Worm (Caenorhabditis elegans) whole organism, L3 larva: Measurements from ENCODE around the gene R07E5.7.

Experiments used
- aly-2 ChIP-seq: fragments of 150-350 bp; optimal IDR thresholded peaks from 2 replicates; lab custom pipeline; 2014; ENCODE audit warnings: missing biosample characterization, missing genetic modification characterization
- ceh-28 ChIP-seq: fragments of 150-350 bp; optimal IDR thresholded peaks from 2 replicates; lab custom pipeline; 2014; ENCODE audit warnings: missing biosample characterization, missing genetic modification reagents, missing genetic modification characterization
- egl-27 ChIP-seq: sonication (generic microtip); optimal IDR thresholded peaks from 4 replicates; lab custom pipeline; 2017; ENCODE audit warnings: missing biosample characterization, missing genetic modification reagents, missing genetic modification characterization
- egl-5 ChIP-seq: fragments of 150-350 bp; optimal IDR thresholded peaks from 2 replicates; lab custom pipeline; 2017; ENCODE audit warnings: missing biosample characterization, missing genetic modification reagents, missing genetic modification characterization, inconsistent platforms
- elt-1 ChIP-seq: fragments of 150-350 bp; optimal IDR thresholded peaks from 2 replicates; lab custom pipeline; 2014; ENCODE audit warnings: missing biosample characterization, missing genetic modification characterization
- elt-2 ChIP-seq: sonication (generic microtip); optimal IDR thresholded peaks from 2 replicates; lab custom pipeline; 2016; ENCODE audit warnings: missing genetic modification reagents, mild to moderate bottlenecking, missing genetic modification characterization, missing compliant biosample characterization
- elt-3 ChIP-seq, 3 experiments: fragments of 150-350 bp in 1 of 3; sonication (generic microtip) in 2 of 3; optimal IDR thresholded peaks; 2 replicates in 2 of 3; 4 replicates in 1 of 3; lab custom pipeline; 2014 to 2017; ENCODE audit warnings: missing biosample characterization in 3 of 3, missing genetic modification characterization in 3 of 3
- eor-1 ChIP-seq, 2 experiments: fragments of 150-350 bp; optimal IDR thresholded peaks; 2 replicates each; lab custom pipeline; 2014 to 2018; ENCODE audit warnings: missing biosample characterization in 2 of 2, missing genetic modification characterization in 2 of 2
- fkh-2 ChIP-seq: fragments of 150-350 bp; optimal IDR thresholded peaks from 2 replicates; lab custom pipeline; 2014; ENCODE audit warnings: missing biosample characterization, missing genetic modification reagents, missing genetic modification characterization
- fos-1 ChIP-seq: fragments of 150-350 bp; optimal IDR thresholded peaks from 2 replicates; lab custom pipeline; 2014; ENCODE audit warnings: missing biosample characterization, missing genetic modification characterization
- hmg-11 ChIP-seq: sonication (generic microtip); optimal IDR thresholded peaks from 2 replicates; lab custom pipeline; 2016; ENCODE audit warnings: missing genetic modification characterization, missing compliant biosample characterization
- jun-1 ChIP-seq: fragments of 150-350 bp; optimal IDR thresholded peaks from 2 replicates; lab custom pipeline; 2014; ENCODE audit warnings: missing biosample characterization, missing genetic modification reagents, missing genetic modification characterization
- lin-15B ChIP-seq: fragments of 150-350 bp; optimal IDR thresholded peaks from 2 replicates; lab custom pipeline; 2014; ENCODE audit warnings: missing biosample characterization, missing genetic modification characterization
- lin-39 ChIP-seq: fragments of 150-350 bp; optimal IDR thresholded peaks from 2 replicates; lab custom pipeline; 2018; ENCODE audit warnings: missing biosample characterization, missing genetic modification reagents, missing genetic modification characterization
- lsy-12 ChIP-seq: sonication (generic microtip); optimal IDR thresholded peaks from 2 replicates; lab custom pipeline; 2016; ENCODE audit warnings: mild to moderate bottlenecking, missing genetic modification characterization, missing compliant biosample characterization
- mdl-1 ChIP-seq: fragments of 150-350 bp; optimal IDR thresholded peaks from 2 replicates; lab custom pipeline; 2014; ENCODE audit warnings: missing biosample characterization, missing genetic modification characterization
- nfya-1 ChIP-seq: sonication (generic microtip); optimal IDR thresholded peaks from 2 replicates; lab custom pipeline; 2017; ENCODE audit warnings: missing genetic modification characterization, mild to moderate bottlenecking, missing compliant biosample characterization, antibody characterized with exemption, moderate library complexity; ENCODE audit not compliant: insufficient read depth
- nhr-11 ChIP-seq: fragments of 150-350 bp; optimal IDR thresholded peaks from 2 replicates; lab custom pipeline; 2014; ENCODE audit warnings: missing biosample characterization, missing genetic modification characterization
- nhr-12 ChIP-seq: fragments of 150-350 bp; optimal IDR thresholded peaks from 2 replicates; lab custom pipeline; 2014; ENCODE audit warnings: missing biosample characterization, missing genetic modification characterization
- nhr-23 ChIP-seq: fragments of 150-350 bp; optimal IDR thresholded peaks from 2 replicates; lab custom pipeline; 2014; ENCODE audit warnings: missing biosample characterization, missing genetic modification reagents, missing genetic modification characterization
- nhr-25 ChIP-seq: sonication (generic microtip); optimal IDR thresholded peaks from 2 replicates; lab custom pipeline; 2017; ENCODE audit warnings: missing biosample characterization, missing genetic modification characterization
- nhr-28 ChIP-seq: fragments of 150-350 bp; optimal IDR thresholded peaks from 2 replicates; lab custom pipeline; 2014; ENCODE audit warnings: missing biosample characterization, missing genetic modification characterization
- nhr-43 ChIP-seq: sonication (generic microtip); optimal IDR thresholded peaks from 2 replicates; lab custom pipeline; 2016; ENCODE audit warnings: mild to moderate bottlenecking, missing genetic modification characterization, missing compliant biosample characterization; ENCODE audit not compliant: poor library complexity, severe bottlenecking
- nhr-67 ChIP-seq: fragments of 150-350 bp; optimal IDR thresholded peaks from 2 replicates; lab custom pipeline; 2014; ENCODE audit warnings: missing biosample characterization, missing genetic modification characterization
- nhr-77 ChIP-seq: fragments of 150-350 bp; optimal IDR thresholded peaks from 2 replicates; lab custom pipeline; 2014; ENCODE audit warnings: missing biosample characterization, missing genetic modification characterization
- pha-4 ChIP-seq: fragments of 150-350 bp; optimal IDR thresholded peaks from 2 replicates; lab custom pipeline; 2014; ENCODE audit warnings: missing biosample characterization, missing genetic modification reagents, missing genetic modification characterization
- sea-2 ChIP-seq: fragments of 150-350 bp; sonication (generic microtip); optimal IDR thresholded peaks from 4 replicates; lab custom pipeline; 2014; ENCODE audit warnings: missing biosample characterization, missing genetic modification reagents, missing genetic modification characterization
- skn-1 ChIP-seq: fragments of 150-350 bp; optimal IDR thresholded peaks from 2 replicates; lab custom pipeline; 2014; ENCODE audit warnings: missing biosample characterization, missing genetic modification characterization
- snpc-4 ChIP-seq: fragments of 150-350 bp; optimal IDR thresholded peaks from 2 replicates; lab custom pipeline; 2014; ENCODE audit warnings: missing biosample characterization, missing genetic modification characterization
- tbx-2 ChIP-seq: sonication (generic microtip); optimal IDR thresholded peaks from 2 replicates; lab custom pipeline; 2016; ENCODE audit warnings: mild to moderate bottlenecking, missing genetic modification characterization, missing compliant biosample characterization
- unc-62 ChIP-seq: fragments of 150-350 bp; sonication (generic microtip); optimal IDR thresholded peaks from 4 replicates; lab custom pipeline; 2014; ENCODE audit warnings: missing biosample characterization, missing genetic modification reagents, missing genetic modification characterization
- zag-1 ChIP-seq: fragments of 150-350 bp; optimal IDR thresholded peaks from 2 replicates; lab custom pipeline; 2014; ENCODE audit warnings: missing biosample characterization, missing genetic modification characterization
- ztf-11 ChIP-seq: fragments of 150-350 bp; optimal IDR thresholded peaks from 2 replicates; lab custom pipeline; 2014; ENCODE audit warnings: missing biosample characterization, missing genetic modification characterization
- ztf-4 ChIP-seq: fragments of 150-350 bp; optimal IDR thresholded peaks from 2 replicates; lab custom pipeline; 2014; ENCODE audit warnings: missing biosample characterization, missing genetic modification characterization

The R07E5.7 gene

ce11 chrIII:4380835-4381234, 38.1 kb downstream of the R07E5.7 start:
- TF ChIP-seq jun-1 (tag; lab: Kevin White, UChicago) (no peak), aly-2 (no peak), lsy-12 (tag; lab: Kevin White, UChicago) (no peak), egl-5 (peak; percentile 31), egl-27 (tag; lab: Kevin White, UChicago) (no peak), lin-15B (tag; lab: Kevin White, UChicago) (peak; percentile 37), lin-39 (no peak), nhr-11 (tag; lab: Kevin White, UChicago) (no peak), nhr-67 (tag; lab: Kevin White, UChicago) (no peak), fos-1 (no peak), skn-1 (tag; lab: Kevin White, UChicago) (no peak), snpc-4 (tag; lab: Kevin White, UChicago) (peak; percentile 27), nhr-12 (tag; lab: Kevin White, UChicago) (no peak), nfya-1 (tag; lab: Kevin White, UChicago) (peak; percentile 49)

- TF ChIP-seq sea-2 (GFP tag; lab: Kevin White, UChicago) (no peak), zag-1 (no peak), hmg-11 (no peak), elt-2 (no peak), nhr-77 (no peak), nfya-1 (tag; lab: Kevin White, UChicago) (no peak), nhr-28 (tag; lab: Kevin White, UChicago) (no peak), elt-1 (tag; lab: Kevin White, UChicago) (no peak), ztf-4 (tag; lab: Kevin White, UChicago) (no peak), nhr-23 (tag; lab: Kevin White, UChicago) (no peak)
- TF ChIP-seq, all 47 proteins: peak for 0
These were observed 39.2 kb downstream of the R07E5.7 start, which contains the start of gene B0284.3 for ce11 chrIII:4379717-4380116. Gene B0284.3, minus strand, starts transcription at chrIII:4379817.

- TF ChIP-seq lsy-12 (tag; lab: Kevin White, UChicago), result peak; percentile 44
- peak; percentile 68 for TF ChIP-seq hmg-11
- peak; percentile 49 for TF ChIP-seq nhr-77
- peak; percentile 9 for TF ChIP-seq jun-1 (tag; lab: Kevin White, UChicago)
- peak; percentile 34 for TF ChIP-seq nfya-1 (tag; lab: Kevin White, UChicago)
- TF ChIP-seq pha-4 (tag; lab: Kevin White, UChicago), result peak; percentile 29
- TF ChIP-seq tbx-2 (tag; lab: Kevin White, UChicago), result peak; percentile 29
- TF ChIP-seq nhr-23 (tag; lab: Kevin White, UChicago), result peak; percentile 54
- peak in 1 of 3 experiments; percentile 16 for TF ChIP-seq elt-3 (tag; optimal IDR thresholded peaks at IDR 0.05; lab: Kevin White, UChicago)
- TF ChIP-seq ztf-4 (tag; lab: Kevin White, UChicago), result peak; percentile 63
- TF ChIP-seq elt-2, result peak; percentile 40
- TF ChIP-seq nhr-25 (tag; lab: Kevin White, UChicago), result peak; percentile 67
- peak; percentile 54 for TF ChIP-seq nhr-43
These were observed 40.2 kb downstream of the R07E5.7 start for ce11 chrIII:4378600-4379293.

ce11 chrIII:4374854-4375253, 44.1 kb downstream of the R07E5.7 start, which contains the start of gene pals-26:
Gene pals-26, plus strand, starts transcription at chrIII:4375154.
- TF ChIP-seq mdl-1 (tag; lab: Kevin White, UChicago), result no peak
- TF ChIP-seq skn-1 (tag; lab: Kevin White, UChicago), result no peak
- no peak for TF ChIP-seq elt-2
- no peak for TF ChIP-seq fkh-2 (tag; lab: Kevin White, UChicago)
- no peak for TF ChIP-seq ceh-28
- TF ChIP-seq lin-15B (tag; lab: Kevin White, UChicago), result no peak
- no peak for TF ChIP-seq ztf-11 (tag; lab: Kevin White, UChicago)
- TF ChIP-seq unc-62 (GFP tag; lab: Kevin White, UChicago), result no peak
- no peak for TF ChIP-seq elt-1 (tag; lab: Kevin White, UChicago)
- TF ChIP-seq nhr-43, result no peak
- no peak for TF ChIP-seq ztf-4 (tag; lab: Kevin White, UChicago)
- TF ChIP-seq eor-1 (tag; optimal IDR thresholded peaks at IDR 0.05; lab: Kevin White, UChicago), result no peak
